Fruit fly (Drosophila melanogaster): Measurements from ENCODE around the gene CG1631.

DNA sequence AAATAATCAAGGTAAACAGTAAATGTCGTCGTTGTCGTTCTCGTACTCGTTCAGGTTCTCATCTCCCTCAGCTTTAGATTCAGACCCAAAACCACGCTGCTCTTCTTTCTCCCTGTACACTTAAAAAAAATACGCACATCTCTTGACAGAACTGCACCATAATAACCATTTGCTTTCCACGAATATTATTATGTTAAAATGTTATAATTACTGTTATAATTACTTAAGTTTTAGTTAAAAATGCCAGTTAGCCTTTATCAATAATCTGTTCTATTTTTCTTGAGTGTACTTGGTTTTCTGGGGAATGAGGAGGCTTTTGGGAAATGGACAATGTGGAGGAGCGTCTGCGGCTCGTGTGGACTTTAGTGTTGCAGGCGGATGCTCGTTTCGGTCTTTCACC, 15.0 kb downstream of the CG1631 start:
- TF ChIP-seq Smox (GFP tag; optimal IDR thresholded peaks at IDR 0.05) (no peak), CG11762 (GFP tag; optimal IDR thresholded peaks at IDR 0.05; ENCODE audit: insufficient read depth) (no peak), Met (GFP tag; optimal IDR thresholded peaks at IDR 0.05) (no peak), OdsH (GFP tag; optimal IDR thresholded peaks at IDR 0.05) (no peak), CG1621 (tag; optimal IDR thresholded peaks at IDR 0.05) (no peak), svp (GFP tag) (peak; percentile 35), Blimp-1 (GFP tag; optimal IDR thresholded peaks at IDR 0.05) (no peak), CG8119 (GFP tag; IDR thresholded peaks at IDR 0.05) (no peak)
